Worm (Caenorhabditis elegans) whole organism, L1 larva: Measurements from ENCODE around the gene T11F9.14.

Experiments
- F16B12.6 ChIP-seq: fragments of 150-350 bp; optimal IDR thresholded peaks from 2 replicates; lab custom pipeline; 2014; ENCODE audit warnings: missing biosample characterization, missing genetic modification characterization
- Y116A8C.19 ChIP-seq: sonication (generic microtip); optimal IDR thresholded peaks from 2 replicates; lab custom pipeline; 2016; ENCODE audit warnings: missing compliant biosample characterization, missing genetic modification characterization, borderline replicate concordance
- aly-2 ChIP-seq: fragments of 150-350 bp; optimal IDR thresholded peaks from 2 replicates; lab custom pipeline; 2014; ENCODE audit warnings: missing biosample characterization, missing genetic modification characterization
- blmp-1 ChIP-seq: fragments of 150-350 bp; optimal IDR thresholded peaks from 2 replicates; lab custom pipeline; 2014; ENCODE audit warnings: missing biosample characterization, missing genetic modification characterization
- ceh-63 ChIP-seq: fragments of 200-800 bp; sonication (Bioruptor generic); optimal IDR thresholded peaks from 2 replicates; lab custom pipeline; 2018; ENCODE audit warnings: mild to moderate bottlenecking, missing genetic modification characterization, missing compliant biosample characterization
- ceh-88 ChIP-seq: fragments of 200-800 bp; sonication (Bioruptor generic); IDR thresholded peaks from 2 replicates; pipeline ENCODE4 v1.3.6; 2022; ENCODE audit warnings: missing genetic modification characterization, missing compliant biosample characterization
- ces-1 ChIP-seq: fragments of 150-350 bp; optimal IDR thresholded peaks from 2 replicates; lab custom pipeline; 2014; ENCODE audit warnings: missing biosample characterization, missing genetic modification reagents, missing genetic modification characterization
- dsc-1 ChIP-seq: sonication (generic microtip); optimal IDR thresholded peaks from 2 replicates; lab custom pipeline; 2016; ENCODE audit warnings: mild to moderate bottlenecking, missing genetic modification characterization, missing compliant biosample characterization
- efl-1 ChIP-seq, 4 experiments: fragments of 150-350 bp; optimal IDR thresholded peaks in 3 of 4; peaks in 1 of 4; 1 replicate in 1 of 4; 2 replicates in 3 of 4; lab custom pipeline; 2014; ENCODE audit warnings: missing biosample characterization in 2 of 4, missing genetic modification characterization in 2 of 4, missing genetic modification reagents in 2 of 4
- elt-2 ChIP-seq: sonication (generic microtip); optimal IDR thresholded peaks from 2 replicates; lab custom pipeline; 2016; ENCODE audit warnings: missing genetic modification characterization, mild to moderate bottlenecking, inconsistent platforms, missing compliant biosample characterization, missing genetic modification reagents
- ets-5 ChIP-seq: fragments of 200-800 bp; sonication (Bioruptor generic); IDR thresholded peaks from 2 replicates; pipeline ENCODE4 v1.3.6; 2022; ENCODE audit warnings: missing genetic modification characterization, missing compliant biosample characterization
- fkh-10 ChIP-seq: sonication (generic microtip); optimal IDR thresholded peaks from 2 replicates; lab custom pipeline; 2017; ENCODE audit warnings: missing biosample characterization, missing genetic modification reagents, missing genetic modification characterization
- fkh-4 ChIP-seq: sonication (generic microtip); optimal IDR thresholded peaks from 2 replicates; lab custom pipeline; 2016; ENCODE audit warnings: missing compliant biosample characterization, missing genetic modification characterization, borderline replicate concordance
- fos-1 ChIP-seq: fragments of 150-350 bp; optimal IDR thresholded peaks from 2 replicates; lab custom pipeline; 2014; ENCODE audit warnings: missing biosample characterization, missing genetic modification characterization
- hlh-4 ChIP-seq: sonication (generic microtip); optimal IDR thresholded peaks from 2 replicates; lab custom pipeline; 2016; ENCODE audit warnings: mild to moderate bottlenecking, missing genetic modification characterization, missing compliant biosample characterization
- isw-1 ChIP-seq: fragments of 200-800 bp; sonication (Bioruptor generic); IDR thresholded peaks from 2 replicates; pipeline ENCODE4 v1.3.6; 2022; ENCODE audit warnings: missing genetic modification characterization, missing compliant biosample characterization
- lin-14 ChIP-seq: fragments of 200-800 bp; sonication (Bioruptor generic); optimal IDR thresholded peaks from 2 replicates; lab custom pipeline; 2018; ENCODE audit warnings: mild to moderate bottlenecking, missing genetic modification characterization, moderate library complexity, missing compliant biosample characterization
- lin-15B ChIP-seq: fragments of 150-350 bp; sonication (generic microtip); optimal IDR thresholded peaks from 3 replicates; lab custom pipeline; 2014; ENCODE audit warnings: missing biosample characterization, missing genetic modification characterization
- lin-35 ChIP-seq, 2 experiments: fragments of 150-350 bp; optimal IDR thresholded peaks; 2 replicates each; lab custom pipeline; 2014; ENCODE audit warnings: missing biosample characterization in 2 of 2, missing genetic modification characterization in 2 of 2, missing genetic modification reagents in 2 of 2
- lin-39 ChIP-seq: fragments of 150-350 bp; optimal IDR thresholded peaks from 2 replicates; lab custom pipeline; 2014; ENCODE audit warnings: missing biosample characterization, missing genetic modification reagents, missing genetic modification characterization
- mab-9 ChIP-seq: fragments of 200-800 bp; sonication (Bioruptor generic); IDR thresholded peaks from 2 replicates; pipeline ENCODE4 v1.3.6; 2022; ENCODE audit warnings: missing genetic modification reagents, missing genetic modification characterization, missing compliant biosample characterization
- nhr-11 ChIP-seq: fragments of 150-350 bp; optimal IDR thresholded peaks from 2 replicates; lab custom pipeline; 2014; ENCODE audit warnings: missing biosample characterization, missing genetic modification characterization
- nhr-12 ChIP-seq: sonication (generic microtip); optimal IDR thresholded peaks from 2 replicates; lab custom pipeline; 2017; ENCODE audit warnings: missing biosample characterization, missing genetic modification characterization
- nhr-20 ChIP-seq: sonication (generic microtip); optimal IDR thresholded peaks from 2 replicates; lab custom pipeline; 2016; ENCODE audit warnings: mild to moderate bottlenecking, missing genetic modification characterization, missing compliant biosample characterization
- nhr-47 ChIP-seq: sonication (generic microtip); optimal IDR thresholded peaks from 2 replicates; lab custom pipeline; 2016; ENCODE audit warnings: mild to moderate bottlenecking, missing genetic modification characterization, moderate library complexity, missing compliant biosample characterization
- nhr-71 ChIP-seq: sonication (generic microtip); optimal IDR thresholded peaks from 2 replicates; lab custom pipeline; 2016; ENCODE audit warnings: mild to moderate bottlenecking, missing genetic modification characterization, moderate library complexity, missing compliant biosample characterization
- nhr-77 ChIP-seq: fragments of 150-350 bp; optimal IDR thresholded peaks from 2 replicates; lab custom pipeline; 2014; ENCODE audit warnings: missing biosample characterization, missing genetic modification characterization
- nhr-90 ChIP-seq: sonication (generic microtip); optimal IDR thresholded peaks from 2 replicates; lab custom pipeline; 2016; ENCODE audit warnings: mild to moderate bottlenecking, missing genetic modification characterization, missing compliant biosample characterization; ENCODE audit not compliant: poor library complexity
- pag-3 ChIP-seq: sonication (generic microtip); optimal IDR thresholded peaks from 2 replicates; lab custom pipeline; 2017; ENCODE audit warnings: missing genetic modification characterization, mild to moderate bottlenecking, missing compliant biosample characterization, antibody characterized with exemption, borderline replicate concordance; ENCODE audit not compliant: insufficient read depth
- pqm-1 ChIP-seq: sonication (generic microtip); optimal IDR thresholded peaks from 3 replicates; lab custom pipeline; 2017; ENCODE audit warnings: missing biosample characterization, missing genetic modification characterization
- skn-1 ChIP-seq: fragments of 150-350 bp; optimal IDR thresholded peaks from 2 replicates; lab custom pipeline; 2014; ENCODE audit warnings: missing biosample characterization, missing genetic modification characterization
- snu-23 ChIP-seq: sonication (generic microtip); optimal IDR thresholded peaks from 2 replicates; lab custom pipeline; 2016; ENCODE audit warnings: missing genetic modification characterization, missing compliant biosample characterization
- sup-37 ChIP-seq: fragments of 200-800 bp; sonication (Bioruptor generic); optimal IDR thresholded peaks from 2 replicates; lab custom pipeline; 2018; ENCODE audit warnings: mild to moderate bottlenecking, missing genetic modification characterization, missing compliant biosample characterization
- swsn-7 ChIP-seq: sonication (generic microtip); optimal IDR thresholded peaks from 2 replicates; lab custom pipeline; 2016; ENCODE audit warnings: missing genetic modification characterization, missing compliant biosample characterization
- tbx-2 ChIP-seq: sonication (generic microtip); optimal IDR thresholded peaks from 2 replicates; lab custom pipeline; 2016; ENCODE audit warnings: missing genetic modification characterization, missing compliant biosample characterization
- tlp-1 ChIP-seq: fragments of 150-350 bp; optimal IDR thresholded peaks from 2 replicates; lab custom pipeline; 2014; ENCODE audit warnings: missing biosample characterization, missing genetic modification characterization
- unc-62 ChIP-seq: fragments of 150-350 bp; optimal IDR thresholded peaks from 2 replicates; lab custom pipeline; 2014; ENCODE audit warnings: missing biosample characterization, missing genetic modification reagents, missing genetic modification characterization
- unc-86 ChIP-seq: sonication (generic microtip); optimal IDR thresholded peaks from 2 replicates; lab custom pipeline; 2016; ENCODE audit warnings: missing genetic modification characterization, missing compliant biosample characterization
- unc-98 ChIP-seq: fragments of 200-800 bp; sonication (Bioruptor generic); IDR thresholded peaks from 2 replicates; pipeline ENCODE4 v1.3.6; 2022; ENCODE audit warnings: missing genetic modification characterization, missing compliant biosample characterization
- zag-1 ChIP-seq: fragments of 150-350 bp; optimal IDR thresholded peaks from 2 replicates; lab custom pipeline; 2014; ENCODE audit warnings: missing biosample characterization, missing genetic modification characterization
- zip-4 ChIP-seq: fragments of 200-800 bp; sonication (Bioruptor generic); optimal IDR thresholded peaks from 2 replicates; lab custom pipeline; 2018; ENCODE audit warnings: mild to moderate bottlenecking, missing genetic modification characterization, moderate library complexity, missing compliant biosample characterization
- ztf-4 ChIP-seq: fragments of 150-350 bp; optimal IDR thresholded peaks from 2 replicates; lab custom pipeline; 2014; ENCODE audit warnings: missing biosample characterization, missing genetic modification characterization

The T11F9.14 gene

DNA sequence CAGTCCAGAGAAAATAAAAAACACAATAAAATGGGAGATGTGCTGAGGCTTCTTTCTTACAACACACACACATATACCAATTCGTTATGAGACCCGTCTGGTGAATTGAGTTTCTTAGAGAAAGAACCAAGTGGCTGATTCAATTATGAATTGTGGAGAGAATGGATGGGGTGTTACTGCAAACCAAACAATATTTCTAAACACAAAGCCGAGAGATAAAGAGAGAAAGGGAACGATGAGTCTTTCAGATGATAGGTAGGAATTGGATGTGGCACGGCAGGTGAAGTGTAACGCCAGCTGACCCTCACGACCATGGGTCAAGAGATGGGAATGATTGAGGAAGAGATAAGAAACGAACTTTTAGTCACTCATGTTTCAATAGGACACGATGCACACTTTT is 34.3 kb downstream of the T11F9.14 start, which contains the start of gene mig-17:
TSS of gene mig-17 (plus strand) at position 389 of the 400 bp plus-strand sequence.
- TF ChIP-seq sup-37 (GFP tag; lab: Kevin White, UChicago) (no peak), nhr-12 (tag; lab: Kevin White, UChicago) (no peak), hlh-4 (tag; lab: Kevin White, UChicago) (no peak), snu-23 (GFP tag; lab: Kevin White, UChicago) (no peak), tlp-1 (tag; lab: Kevin White, UChicago) (no peak), pqm-1 (no peak), blmp-1 (tag; lab: Kevin White, UChicago) (no peak), ets-5 (GFP tag; lab: Robert Waterston, UW) (no peak), aly-2 (tag; lab: Kevin White, UChicago) (no peak), skn-1 (tag; lab: Kevin White, UChicago) (no peak), F16B12.6 (tag; lab: Kevin White, UChicago) (no peak), dsc-1 (peak; percentile 42), lin-14 (GFP tag; lab: Kevin White, UChicago) (peak; percentile 60), pag-3 (tag; lab: Kevin White, UChicago) (peak; percentile 72)

DNA sequence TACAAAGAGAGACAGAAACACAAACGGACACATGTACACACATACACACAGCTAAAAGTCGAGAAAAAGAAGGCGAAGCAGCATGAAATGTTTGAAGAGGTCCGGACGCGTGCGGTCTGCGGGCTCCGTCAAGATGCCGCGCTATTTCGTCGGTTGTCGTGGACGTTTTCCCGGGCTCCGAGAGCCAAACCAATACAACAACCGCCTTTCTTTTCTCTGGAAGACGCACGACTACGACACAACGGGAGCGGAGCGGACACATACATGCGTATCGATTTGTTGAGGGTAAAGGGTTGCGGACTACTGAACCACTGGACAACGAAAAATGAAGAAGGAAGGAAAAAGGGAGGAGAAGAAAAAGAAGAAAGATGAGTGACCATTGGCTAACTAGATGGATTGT is 35.3 kb downstream of the T11F9.14 start:
- TF ChIP-seq lin-15B (tag; lab: Kevin White, UChicago), result no peak
- TF ChIP-seq sup-37 (GFP tag; lab: Kevin White, UChicago), result no peak
- peak; percentile 7 for TF ChIP-seq unc-86
- TF ChIP-seq nhr-71 (tag; lab: Kevin White, UChicago), result peak; percentile 26
- no peak for TF ChIP-seq efl-1 (optimal IDR thresholded peaks at IDR 0.05; lab: Kevin White, UChicago)
- no peak for TF ChIP-seq efl-1 (GFP tag; optimal IDR thresholded peaks at IDR 0.05 in 1 of 2; lab: Kevin White, UChicago)
- TF ChIP-seq lin-35 (GFP tag; optimal IDR thresholded peaks at IDR 0.05; lab: Kevin White, UChicago), result peak in 1 of 2 experiments; percentile 6
- TF ChIP-seq fkh-4 (tag; lab: Kevin White, UChicago), result no peak
- TF ChIP-seq lin-14 (GFP tag; lab: Kevin White, UChicago), result peak; percentile 80
- no peak for TF ChIP-seq isw-1 (GFP tag; lab: Robert Waterston, UW)
- TF ChIP-seq nhr-11 (tag; lab: Kevin White, UChicago), result no peak
- peak; percentile 16 for TF ChIP-seq tbx-2 (tag; lab: Kevin White, UChicago)
- no peak for TF ChIP-seq nhr-20
- no peak for TF ChIP-seq fos-1 (tag; lab: Kevin White, UChicago)
- TF ChIP-seq nhr-47 (tag; lab: Kevin White, UChicago), result peak; percentile 0
- TF ChIP-seq ceh-88 (GFP tag; lab: Robert Waterston, UW), result no peak

DNA sequence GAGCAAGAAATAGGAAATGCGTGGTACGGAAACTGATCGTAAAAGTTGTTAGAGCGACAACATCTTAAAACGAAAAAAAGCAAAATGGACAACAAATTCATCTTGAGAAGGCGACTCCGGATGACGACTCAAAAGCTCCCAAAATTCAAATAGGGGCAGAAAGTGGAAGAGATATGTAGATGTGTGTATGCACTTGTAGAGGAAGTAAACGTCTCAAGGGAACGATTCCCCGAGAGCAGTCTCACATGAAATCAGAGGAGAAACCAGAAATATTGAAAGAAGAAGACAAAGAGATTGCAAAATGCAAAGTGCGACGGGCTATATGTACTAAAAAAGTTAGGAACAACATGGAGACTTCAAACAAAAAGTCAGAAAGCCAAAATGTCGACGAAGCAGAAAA is 37.1 kb downstream of the T11F9.14 start, which contains the start of gene F57B7.2:
TSS of gene F57B7.2 (minus strand) at position 101 of the 400 bp plus-strand sequence.
- no peak for TF ChIP-seq mab-9 (GFP tag; lab: Robert Waterston, UW)
- peak; percentile 38 for TF ChIP-seq lin-14 (GFP tag; lab: Kevin White, UChicago)

ce11 chrV:11439202-11439601 is 41.4 kb downstream of the T11F9.14 start:
- TF ChIP-seq lin-39 (tag; lab: Kevin White, UChicago), result no peak
- TF ChIP-seq zip-4 (GFP tag; lab: Kevin White, UChicago), result no peak
- TF ChIP-seq aly-2 (tag; lab: Kevin White, UChicago), result no peak
- no peak for TF ChIP-seq nhr-11 (tag; lab: Kevin White, UChicago)
- no peak for TF ChIP-seq swsn-7 (tag; lab: Kevin White, UChicago)
- TF ChIP-seq nhr-90 (tag; lab: Kevin White, UChicago), result no peak
- TF ChIP-seq fkh-10 (GFP tag; lab: Kevin White, UChicago), result no peak
- TF ChIP-seq nhr-77 (tag; lab: Kevin White, UChicago), result no peak
- TF ChIP-seq zag-1 (tag; lab: Kevin White, UChicago), result no peak
- no peak for TF ChIP-seq unc-62 (GFP tag; lab: Kevin White, UChicago)
- TF ChIP-seq elt-2 (tag; lab: Kevin White, UChicago), result no peak
- no peak for TF ChIP-seq ztf-4
- no peak for TF ChIP-seq ces-1 (GFP tag; lab: Kevin White, UChicago)
- no peak for TF ChIP-seq Y116A8C.19
- no peak for TF ChIP-seq ceh-63
- no peak for TF ChIP-seq lin-15B (tag; lab: Kevin White, UChicago)
- no peak for TF ChIP-seq tlp-1 (tag; lab: Kevin White, UChicago)
- TF ChIP-seq unc-98 (GFP tag; lab: Robert Waterston, UW), result no peak
- TF ChIP-seq pqm-1, result no peak
- TF ChIP-seq sup-37 (GFP tag; lab: Kevin White, UChicago), result no peak
